Worm (Caenorhabditis elegans): ENCODE results near the gene T27E7.4.

DNA sequence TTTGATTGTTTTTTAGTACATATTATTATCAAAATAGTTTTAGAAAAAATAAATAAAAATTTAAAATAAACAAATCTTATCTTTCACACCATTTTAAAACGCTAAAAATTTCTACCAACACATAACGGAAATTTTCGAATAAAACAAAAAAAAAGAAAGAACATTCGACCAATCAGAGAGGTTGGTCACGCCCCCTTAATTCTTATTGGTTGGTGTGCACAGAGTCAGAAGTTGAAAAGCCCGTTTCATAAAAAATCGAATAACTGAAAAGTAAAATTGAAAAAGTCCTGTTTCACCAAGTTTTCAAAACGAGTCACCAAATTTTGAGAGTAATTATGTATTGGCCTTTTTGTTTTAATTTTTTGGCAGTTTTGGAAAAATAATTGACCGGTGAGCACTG is 43.7 kb downstream of the T27E7.4 start:
- no peak for TF ChIP-seq unc-62 (GFP tag; optimal IDR thresholded peaks at IDR 0.05)
- TF ChIP-seq nhr-12 (tag; optimal IDR thresholded peaks at IDR 0.05), result no peak
- no peak for TF ChIP-seq nhr-237 (tag; optimal IDR thresholded peaks at IDR 0.05)
- TF ChIP-seq aha-1 (tag; optimal IDR thresholded peaks at IDR 0.05), result no peak
